Worm (Caenorhabditis elegans) whole organism, late embryonic: Measurements from ENCODE around the gene F36D4.5.

ENCODE experiments used
- F13H6.1 ChIP-seq: sonication (generic microtip); optimal IDR thresholded peaks from 2 replicates; lab custom pipeline; 2016; ENCODE audit warnings: missing genetic modification characterization, missing compliant biosample characterization
- gmeb-2 ChIP-seq: sonication (generic microtip); optimal IDR thresholded peaks from 2 replicates; lab custom pipeline; 2016; ENCODE audit warnings: missing genetic modification characterization, inconsistent platforms, missing compliant biosample characterization
- mec-3 ChIP-seq: sonication (generic microtip); optimal IDR thresholded peaks from 2 replicates; lab custom pipeline; 2016; ENCODE audit warnings: borderline replicate concordance, missing genetic modification characterization, missing compliant biosample characterization
- nhr-11 ChIP-seq: fragments of 150-350 bp; optimal IDR thresholded peaks from 2 replicates; lab custom pipeline; 2014; ENCODE audit warnings: missing biosample characterization, missing genetic modification characterization
- pat-9 ChIP-seq: fragments of 200-800 bp; sonication (Bioruptor generic); optimal IDR thresholded peaks from 2 replicates; lab custom pipeline; 2018; ENCODE audit warnings: mild to moderate bottlenecking, missing genetic modification characterization, moderate library complexity, missing compliant biosample characterization
- pax-1 ChIP-seq: fragments of 150-350 bp; optimal IDR thresholded peaks from 2 replicates; lab custom pipeline; 2014; ENCODE audit warnings: missing biosample characterization, missing genetic modification characterization
- pha-4 ChIP-seq: fragments of 150-350 bp; optimal IDR thresholded peaks from 2 replicates; lab custom pipeline; 2018; ENCODE audit warnings: missing biosample characterization, missing genetic modification reagents, missing genetic modification characterization
- unc-86 ChIP-seq: sonication (generic microtip); optimal IDR thresholded peaks from 2 replicates; lab custom pipeline; 2016; ENCODE audit warnings: missing genetic modification characterization, missing compliant biosample characterization

DNA sequence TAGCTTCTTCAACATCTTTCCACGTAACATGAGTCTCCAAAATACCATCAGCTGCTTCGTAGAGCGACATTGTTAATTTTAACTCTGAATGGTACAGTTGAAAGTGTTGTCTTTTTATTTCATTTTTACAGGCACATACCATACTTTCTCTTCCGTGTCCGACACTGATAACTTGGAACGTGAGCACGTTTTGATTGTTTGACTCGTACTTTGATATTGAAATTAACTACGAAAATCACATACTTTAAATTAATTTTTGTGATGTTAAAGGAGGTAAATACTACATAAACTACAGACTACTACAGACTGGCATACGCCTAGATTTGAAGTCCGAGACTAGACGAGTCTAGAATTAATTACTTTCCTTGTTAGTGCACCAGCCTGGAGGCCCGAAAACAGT, 47.3 kb downstream of the F36D4.5 start, which contains the start of gene E02C12.10:
- TF ChIP-seq F13H6.1 (tag; lab: Kevin White, UChicago), result no peak
- TF ChIP-seq pax-1 (tag; lab: Kevin White, UChicago), result no peak
- TF ChIP-seq pha-4 (tag; lab: Kevin White, UChicago), result no peak
- TF ChIP-seq nhr-11, result no peak
- no peak for TF ChIP-seq mec-3 (tag; lab: Kevin White, UChicago)
- TF ChIP-seq pat-9 (tag; lab: Kevin White, UChicago), result no peak
- no peak for TF ChIP-seq gmeb-2 (tag; lab: Kevin White, UChicago)
- TF ChIP-seq unc-86 (tag; lab: Kevin White, UChicago), result no peak
